Worm (Caenorhabditis elegans) whole organism, young adult: ENCODE measurements around the gene T13F2.4.

Experiments
- F10E7.11 ChIP-seq: sonication (generic microtip); optimal IDR thresholded peaks from 2 replicates; lab custom pipeline; 2017; ENCODE audit warnings: mild to moderate bottlenecking, missing genetic modification characterization, moderate library complexity, missing compliant biosample characterization
- F55B11.4 ChIP-seq: sonication (generic microtip); optimal IDR thresholded peaks from 2 replicates; lab custom pipeline; 2016; ENCODE audit warnings: missing compliant biosample characterization, missing genetic modification characterization, borderline replicate concordance; ENCODE audit not compliant: insufficient read depth
- Y53G8AR.9 ChIP-seq: fragments of 200-800 bp; sonication (Bioruptor generic); conservative IDR thresholded peaks from 2 replicates; pipeline ENCODE4 v1.3.6; 2022; ENCODE audit warnings: missing genetic modification reagents, missing genetic modification characterization, missing compliant biosample characterization
- ama-1 ChIP-seq, 3 experiments: fragments of 150-350 bp in 1 of 3; sonication (generic microtip) in 2 of 3; optimal IDR thresholded peaks; 2 replicates each; lab custom pipeline; 2014 to 2018; ENCODE audit warnings: missing biosample characterization in 2 of 3, missing genetic modification characterization in 2 of 3, missing genetic modification reagents in 2 of 3
- aptf-3 ChIP-seq: fragments of 200-800 bp; sonication (Bioruptor generic); IDR thresholded peaks from 2 replicates; pipeline ENCODE4 v1.3.6; 2022; ENCODE audit warnings: missing genetic modification characterization, missing compliant biosample characterization
- hsf-1 ChIP-seq: fragments of 200-800 bp; sonication (Bioruptor generic); IDR thresholded peaks from 2 replicates; pipeline ENCODE4 v1.3.6; 2022; ENCODE audit warnings: missing genetic modification reagents, missing genetic modification characterization, missing compliant biosample characterization
- let-607 ChIP-seq, 2 experiments: fragments of 200-800 bp in 1 of 2; sonication (Bioruptor generic) in 1 of 2; sonication (generic microtip) in 1 of 2; optimal IDR thresholded peaks; 2 replicates each; lab custom pipeline; 2016 to 2018; ENCODE audit warnings: mild to moderate bottlenecking in 2 of 2, missing compliant biosample characterization in 2 of 2, missing genetic modification characterization in 2 of 2, moderate library complexity in 2 of 2, missing genotype in 1 of 2
- nfya-2 ChIP-seq: fragments of 200-800 bp; sonication (Bioruptor generic); IDR thresholded peaks from 2 replicates; pipeline ENCODE4 v1.3.6; 2022; ENCODE audit warnings: missing genetic modification reagents, missing genetic modification characterization, missing compliant biosample characterization
- snpc-4 ChIP-seq, 5 experiments: fragments of 150-350 bp in 1 of 5; sonication (generic microtip) in 4 of 5; optimal IDR thresholded peaks; 2 replicates each; lab custom pipeline; 2014 to 2018; ENCODE audit warnings: missing genetic modification characterization in 5 of 5, missing biosample characterization in 3 of 5, antibody characterized with exemption in 2 of 5, mild to moderate bottlenecking in 2 of 5, missing compliant biosample characterization in 2 of 5, missing genotype in 2 of 5, moderate library complexity in 2 of 5, missing genetic modification reagents in 1 of 5

- TF ChIP-seq F10E7.11 (tag; lab: Kevin White, UChicago) = no peak
- TF ChIP-seq ama-1 (optimal IDR thresholded peaks at IDR 0.05; lab: Kevin White, UChicago) = no peak
- TF ChIP-seq ama-1 (GFP tag; optimal IDR thresholded peaks at IDR 0.05; lab: Kevin White, UChicago) = no peak
- TF ChIP-seq hsf-1 (GFP tag; lab: Robert Waterston, UW) = no peak
- TF ChIP-seq F55B11.4 (tag; lab: Kevin White, UChicago) = no peak
- TF ChIP-seq let-607 (tag; optimal IDR thresholded peaks at IDR 0.05; lab: Kevin White, UChicago) = no peak
- TF ChIP-seq nfya-2 = no peak
- no peak for TF ChIP-seq aptf-3
- TF ChIP-seq Y53G8AR.9 (GFP tag; lab: Robert Waterston, UW) = no peak
- no peak for TF ChIP-seq snpc-4 (GFP tag; optimal IDR thresholded peaks at IDR 0.05; lab: Kevin White, UChicago)
- no peak for TF ChIP-seq snpc-4 (tag; optimal IDR thresholded peaks at IDR 0.05; lab: Kevin White, UChicago)
Measured at ce11 chrIV:9742883-9743282, 46.7 kb upstream of the T13F2.4 start, which contains the start of gene C28D4.7.
